Worm (Caenorhabditis elegans) whole organism, late embryonic: ENCODE results near the gene fmo-1.

Experiments
- Y22D7AL.16 ChIP-seq: sonication (generic microtip); optimal IDR thresholded peaks from 2 replicates; lab custom pipeline; 2016; ENCODE audit warnings: missing genetic modification characterization, missing compliant biosample characterization
- ceh-31 ChIP-seq: sonication (generic microtip); optimal IDR thresholded peaks from 2 replicates; lab custom pipeline; 2016; ENCODE audit warnings: missing genetic modification characterization, missing compliant biosample characterization
- dmd-4 ChIP-seq: sonication (generic microtip); optimal IDR thresholded peaks from 2 replicates; lab custom pipeline; 2016; ENCODE audit warnings: borderline replicate concordance, missing genetic modification characterization, missing compliant biosample characterization
- dve-1 ChIP-seq: sonication (generic microtip); optimal IDR thresholded peaks from 2 replicates; lab custom pipeline; 2017; ENCODE audit warnings: antibody characterized with exemption, mild to moderate bottlenecking, missing genetic modification characterization, missing compliant biosample characterization
- fkh-6 ChIP-seq: sonication (generic microtip); optimal IDR thresholded peaks from 2 replicates; lab custom pipeline; 2016; ENCODE audit warnings: missing genetic modification characterization, missing compliant biosample characterization
- lim-6 ChIP-seq: sonication (generic microtip); optimal IDR thresholded peaks from 2 replicates; lab custom pipeline; 2016; ENCODE audit warnings: missing genetic modification characterization, missing compliant biosample characterization
- nhr-11 ChIP-seq: fragments of 150-350 bp; optimal IDR thresholded peaks from 2 replicates; lab custom pipeline; 2014; ENCODE audit warnings: missing biosample characterization, missing genetic modification characterization
- pat-9 ChIP-seq: fragments of 200-800 bp; sonication (Bioruptor generic); optimal IDR thresholded peaks from 2 replicates; lab custom pipeline; 2018; ENCODE audit warnings: mild to moderate bottlenecking, missing genetic modification characterization, moderate library complexity, missing compliant biosample characterization
- pha-4 ChIP-seq: fragments of 150-350 bp; optimal IDR thresholded peaks from 2 replicates; lab custom pipeline; 2018; ENCODE audit warnings: missing biosample characterization, missing genetic modification reagents, missing genetic modification characterization
- sdc-2 ChIP-seq: sonication (generic microtip); optimal IDR thresholded peaks from 2 replicates; lab custom pipeline; 2016; ENCODE audit warnings: missing genotype, missing genetic modification characterization, missing compliant biosample characterization
- sox-2 ChIP-seq: fragments of 200-800 bp; sonication (Bioruptor generic); IDR thresholded peaks from 2 replicates; pipeline ENCODE4 v1.3.6; 2022; ENCODE audit warnings: missing genetic modification reagents, missing genetic modification characterization, missing compliant biosample characterization
- tbx-2 ChIP-seq: sonication (generic microtip); optimal IDR thresholded peaks from 2 replicates; lab custom pipeline; 2016; ENCODE audit warnings: missing genetic modification characterization, missing compliant biosample characterization
- unc-42 ChIP-seq: sonication (generic microtip); optimal IDR thresholded peaks from 2 replicates; lab custom pipeline; 2016; ENCODE audit warnings: missing genotype, missing genetic modification characterization, missing compliant biosample characterization
- unc-55 ChIP-seq: sonication (generic microtip); optimal IDR thresholded peaks from 2 replicates; lab custom pipeline; 2017; ENCODE audit warnings: missing biosample characterization, missing genetic modification reagents, missing genetic modification characterization

DNA sequence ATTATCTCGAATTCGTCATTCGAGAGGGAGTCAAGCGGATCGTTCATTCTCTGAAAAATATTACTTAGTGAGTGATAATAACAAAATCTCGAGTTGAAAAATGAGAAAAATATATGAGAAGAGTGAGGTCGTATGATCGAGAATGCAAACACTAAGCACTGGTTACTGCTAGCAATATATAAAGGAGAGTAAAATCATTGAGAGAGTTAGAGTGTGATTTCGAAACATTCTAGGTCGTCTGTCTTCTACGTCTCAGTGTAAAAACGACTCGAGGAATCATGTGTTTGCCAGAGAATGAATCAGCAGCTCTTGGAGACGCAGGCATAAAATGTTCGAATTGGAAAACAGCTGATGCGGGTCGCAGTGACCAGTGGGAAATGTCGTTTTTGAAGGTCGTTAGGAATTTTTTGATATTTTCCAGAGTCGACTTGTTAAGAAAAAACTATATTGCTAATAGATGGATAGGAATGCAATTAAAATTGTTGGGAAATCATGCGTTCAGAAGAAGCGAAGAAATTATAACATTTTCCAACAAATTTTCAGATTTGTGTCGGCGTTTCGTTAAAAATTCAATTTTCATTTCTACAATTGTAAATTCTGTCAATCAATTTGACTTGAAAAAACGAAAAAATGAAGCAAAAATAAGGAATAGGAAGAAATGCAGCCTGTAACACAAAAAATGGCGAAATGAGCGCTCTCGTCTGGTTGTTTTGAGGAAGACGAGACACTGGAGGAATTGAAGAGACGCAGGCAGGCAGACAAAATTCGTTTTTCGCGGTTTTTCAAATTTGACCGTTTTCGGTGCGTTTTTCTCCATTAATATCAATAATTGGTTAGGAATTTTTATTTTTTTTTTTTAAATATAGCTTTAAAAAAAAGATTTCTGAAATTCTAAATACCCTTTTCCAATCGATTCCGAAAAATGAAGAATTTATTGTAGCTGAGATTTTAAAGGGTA lies 35.6 kb downstream of the fmo-1 start, which contains the start of gene allo-1:
- TF ChIP-seq dmd-4 = no peak
- TF ChIP-seq lim-6 (tag; lab: Kevin White, UChicago) = no peak
- TF ChIP-seq pha-4 = no peak
- TF ChIP-seq fkh-6 (tag; lab: Kevin White, UChicago) = no peak
- TF ChIP-seq Y22D7AL.16 (tag; lab: Kevin White, UChicago) = no peak
- no peak for TF ChIP-seq tbx-2 (tag; lab: Kevin White, UChicago)
- TF ChIP-seq ceh-31 (tag; lab: Kevin White, UChicago) = no peak
- no peak for TF ChIP-seq unc-42 (tag; lab: Kevin White, UChicago)
- no peak for TF ChIP-seq sdc-2
- TF ChIP-seq unc-55 (GFP tag; lab: Kevin White, UChicago) = peak; percentile 23
- no peak for TF ChIP-seq sox-2 (GFP tag; lab: Robert Waterston, UW)
- TF ChIP-seq nhr-11 (tag; lab: Kevin White, UChicago) = no peak
- TF ChIP-seq pat-9 (tag; lab: Kevin White, UChicago) = no peak
- TF ChIP-seq dve-1 (tag; lab: Kevin White, UChicago) = no peak
